Worm (Caenorhabditis elegans): ENCODE results near the gene Y41C4A.9.
A peak's percentile ranks its signal among the peaks of the same experiment; 100 is the strongest.

The Y41C4A.9 gene

DNA sequence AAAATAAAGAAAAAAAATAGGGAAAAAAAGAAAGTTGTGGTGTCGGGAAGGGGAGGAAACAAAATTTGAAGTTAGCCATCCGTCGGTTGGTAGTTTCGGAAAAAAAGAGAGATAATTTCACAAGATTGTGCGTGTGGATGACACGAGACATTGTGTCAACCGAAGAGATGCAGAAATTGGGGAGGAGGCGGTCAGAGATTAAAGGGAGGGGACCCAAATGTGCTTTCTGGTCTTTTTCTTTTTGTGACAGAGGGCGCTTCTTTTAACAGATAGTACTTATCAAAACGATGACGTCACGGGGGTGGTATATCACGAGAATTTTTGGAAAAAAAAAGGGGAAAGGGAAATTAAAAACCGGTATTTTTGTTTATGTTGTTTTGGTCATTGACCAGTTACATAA lies 20.0 kb upstream of the Y41C4A.9 start (continued):
- TF ChIP-seq C34F6.9 (tag; optimal IDR thresholded peaks at IDR 0.05), result peak; percentile 37
- TF ChIP-seq nhr-23 (tag; optimal IDR thresholded peaks at IDR 0.05), result no peak
- TF ChIP-seq aly-2 (tag; optimal IDR thresholded peaks at IDR 0.05), result no peak
- TF ChIP-seq nhr-11 (tag; optimal IDR thresholded peaks at IDR 0.05), result no peak
- peak; percentile 54 for TF ChIP-seq F13H6.1 (tag; optimal IDR thresholded peaks at IDR 0.05)
- TF ChIP-seq sma-9 (GFP tag; optimal IDR thresholded peaks at IDR 0.05), result peak; percentile 70
- TF ChIP-seq sma-9 (tag; optimal IDR thresholded peaks at IDR 0.05), result no peak
- TF ChIP-seq mdl-1 (tag; optimal IDR thresholded peaks at IDR 0.05), result peak; percentile 12 to 27
- no peak for TF ChIP-seq nhr-21 (tag; optimal IDR thresholded peaks at IDR 0.05)
- peak; percentile 14 for TF ChIP-seq fos-1 (tag; optimal IDR thresholded peaks at IDR 0.05)
- TF ChIP-seq lin-13 (GFP tag; optimal IDR thresholded peaks at IDR 0.05), result peak; percentile 27
- no peak for TF ChIP-seq nhr-10 (tag; optimal IDR thresholded peaks at IDR 0.05)
- TF ChIP-seq nhr-25 (tag; optimal IDR thresholded peaks at IDR 0.05), result no peak
- no peak for TF ChIP-seq sma-3 (GFP tag; optimal IDR thresholded peaks at IDR 0.05)
- TF ChIP-seq ceh-16 (tag; optimal IDR thresholded peaks at IDR 0.05), result no peak
- no peak for TF ChIP-seq Y55F3AM.14 (GFP tag; optimal IDR thresholded peaks at IDR 0.05)
- no peak for TF ChIP-seq lin-39 (tag; optimal IDR thresholded peaks at IDR 0.05)
- no peak for TF ChIP-seq nhr-12 (tag; optimal IDR thresholded peaks at IDR 0.05)
- TF ChIP-seq ama-1 (optimal IDR thresholded peaks at IDR 0.05), result no peak

DNA sequence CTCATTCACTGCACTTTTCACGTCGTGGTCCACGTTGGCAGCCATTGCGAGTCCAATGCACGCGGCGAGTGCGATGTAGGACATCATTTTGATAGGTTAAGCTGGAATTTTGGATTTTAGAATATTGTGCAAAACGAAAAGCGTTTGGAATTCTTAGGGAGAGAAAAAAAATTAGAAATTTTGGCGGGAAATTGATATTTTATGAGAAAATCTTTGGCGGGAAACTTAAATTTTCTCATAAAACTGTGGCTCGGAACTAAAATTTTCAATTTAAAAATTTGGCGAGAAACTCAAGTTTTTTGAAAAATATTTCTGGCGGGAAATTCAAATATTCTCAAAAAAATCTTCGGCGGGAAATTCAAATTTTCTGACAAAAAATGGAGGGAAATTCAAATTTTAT lies 19.1 kb upstream of the Y41C4A.9 start, which contains the start of gene sup-1:
Gene sup-1 (minus strand): TSS at position 101 of the 400 bp plus-strand sequence.
- TF ChIP-seq zag-1 (tag; optimal IDR thresholded peaks at IDR 0.05) (no peak), ztf-4 (tag; optimal IDR thresholded peaks at IDR 0.05) (no peak), nhr-23 (tag; optimal IDR thresholded peaks at IDR 0.05) (no peak), nhr-11 (tag; optimal IDR thresholded peaks at IDR 0.05) (no peak), blmp-1 (tag; optimal IDR thresholded peaks at IDR 0.05; ENCODE audit: insufficient read depth) (no peak), elt-3 (tag; optimal IDR thresholded peaks at IDR 0.05) (no peak), lin-39 (tag; optimal IDR thresholded peaks at IDR 0.05) (no peak), sma-9 (GFP tag; optimal IDR thresholded peaks at IDR 0.05) (no peak), sma-9 (tag; optimal IDR thresholded peaks at IDR 0.05) (no peak), unc-55 (GFP tag; optimal IDR thresholded peaks at IDR 0.05) (no peak), Y55F3AM.14 (GFP tag; optimal IDR thresholded peaks at IDR 0.05) (no peak), dmd-4 (tag; optimal IDR thresholded peaks at IDR 0.05) (no peak), ama-1 (optimal IDR thresholded peaks at IDR 0.05) (no peak), skn-1 (tag; optimal IDR thresholded peaks at IDR 0.05) (no peak), nhr-129 (tag; optimal IDR thresholded peaks at IDR 0.05) (no peak), aly-2 (tag; optimal IDR thresholded peaks at IDR 0.05) (no peak)

- no peak for TF ChIP-seq ama-1 (optimal IDR thresholded peaks at IDR 0.05)
- TF ChIP-seq gmeb-1 (tag; optimal IDR thresholded peaks at IDR 0.05), result no peak
- no peak for TF ChIP-seq C34F6.9 (tag; optimal IDR thresholded peaks at IDR 0.05)
- TF ChIP-seq nhr-237 (tag; optimal IDR thresholded peaks at IDR 0.05), result no peak
- TF ChIP-seq ztf-4 (tag; optimal IDR thresholded peaks at IDR 0.05), result no peak
- no peak for TF ChIP-seq unc-55 (GFP tag; optimal IDR thresholded peaks at IDR 0.05)
- TF ChIP-seq skn-1 (tag; optimal IDR thresholded peaks at IDR 0.05), result no peak
These were observed 14.5 kb upstream of the Y41C4A.9 start for ce11 chrIII:11732943-11733342.

- TF ChIP-seq ceh-82 (tag; optimal IDR thresholded peaks at IDR 0.05) (no peak), nhr-21 (tag; optimal IDR thresholded peaks at IDR 0.05) (no peak), crh-2 (tag; optimal IDR thresholded peaks at IDR 0.05) (no peak), lin-13 (GFP tag; optimal IDR thresholded peaks at IDR 0.05) (no peak), mdl-1 (tag; optimal IDR thresholded peaks at IDR 0.05) (no peak), unc-55 (GFP tag; optimal IDR thresholded peaks at IDR 0.05) (no peak), ztf-11 (tag; optimal IDR thresholded peaks at IDR 0.05) (no peak), F13H6.1 (tag; optimal IDR thresholded peaks at IDR 0.05) (no peak), fos-1 (tag; optimal IDR thresholded peaks at IDR 0.05) (no peak), elt-3 (tag; optimal IDR thresholded peaks at IDR 0.05) (no peak), dmd-4 (tag; optimal IDR thresholded peaks at IDR 0.05) (no peak), ceh-16 (tag; optimal IDR thresholded peaks at IDR 0.05) (no peak), alr-1 (tag; optimal IDR thresholded peaks at IDR 0.05) (no peak)
These were observed 13.6 kb upstream of the Y41C4A.9 start, which contains the start of gene Y41C4A.21 for ce11 chrIII:11732056-11732455. Gene Y41C4A.21 (plus strand): TSS chrIII:11732356.

DNA sequence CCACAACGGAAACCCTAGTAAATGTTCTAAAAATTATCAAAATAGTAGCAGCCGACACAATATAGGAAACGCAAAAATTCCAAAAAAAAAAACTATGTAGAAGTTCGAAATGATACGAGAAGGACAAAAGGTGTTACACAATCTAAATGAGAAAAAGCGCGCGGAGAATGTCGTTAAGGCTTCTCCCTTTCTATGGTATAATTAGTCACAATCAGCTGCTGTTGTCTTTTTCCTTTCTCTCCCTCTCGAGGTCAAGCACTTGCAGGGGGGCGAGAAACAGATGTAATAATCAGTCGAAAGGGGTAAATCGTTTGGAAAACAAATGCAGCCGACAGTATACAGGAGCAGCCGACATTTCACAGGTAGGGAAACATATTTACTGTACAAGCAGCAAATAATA lies 13.0 kb upstream of the Y41C4A.9 start:
- TF ChIP-seq R02D3.7 (tag; optimal IDR thresholded peaks at IDR 0.05) (no peak), F13H6.1 (tag; optimal IDR thresholded peaks at IDR 0.05) (no peak), unc-55 (GFP tag; optimal IDR thresholded peaks at IDR 0.05) (no peak), nhr-21 (tag; optimal IDR thresholded peaks at IDR 0.05) (no peak), nhr-12 (tag; optimal IDR thresholded peaks at IDR 0.05) (no peak), unc-39 (tag; optimal IDR thresholded peaks at IDR 0.05) (no peak), aly-2 (tag; optimal IDR thresholded peaks at IDR 0.05) (no peak), zag-1 (tag; optimal IDR thresholded peaks at IDR 0.05) (no peak), sma-3 (GFP tag; optimal IDR thresholded peaks at IDR 0.05) (no peak), fos-1 (tag; optimal IDR thresholded peaks at IDR 0.05) (no peak), blmp-1 (tag; optimal IDR thresholded peaks at IDR 0.05; ENCODE audit: insufficient read depth) (no peak), dmd-4 (tag; optimal IDR thresholded peaks at IDR 0.05) (no peak), ztf-1 (GFP tag; conservative IDR thresholded peaks at IDR 0.05) (no peak), lin-39 (tag; optimal IDR thresholded peaks at IDR 0.05) (no peak), nhr-25 (tag; optimal IDR thresholded peaks at IDR 0.05) (no peak), ceh-82 (tag; optimal IDR thresholded peaks at IDR 0.05) (no peak), mab-5 (tag; optimal IDR thresholded peaks at IDR 0.05) (no peak), nhr-6 (tag; optimal IDR thresholded peaks at IDR 0.05) (no peak)
